Fruit fly (Drosophila melanogaster) whole organism, embryonic: Measurements from ENCODE around the gene CG6028.

Source experiments
- Adf1 ChIP-seq: fragments of 200-800 bp; sonication (Bioruptor generic); IDR thresholded peaks from 2 replicates; pipeline ENCODE4 v1.3.6; 2022; ENCODE audit warnings: missing biosample characterization, missing genetic modification characterization
- CG10321 ChIP-seq: fragments of 200-800 bp; sonication (Bioruptor generic); IDR thresholded peaks from 2 replicates; pipeline ENCODE4 v1.3.6; 2022; ENCODE audit warnings: missing biosample characterization, missing genetic modification characterization
- CG11247 ChIP-seq: fragments of 200-800 bp; sonication (Bioruptor generic); IDR thresholded peaks from 2 replicates; pipeline ENCODE4 v1.3.6; 2022; ENCODE audit warnings: missing biosample characterization, missing genetic modification characterization
- CG12071 ChIP-seq: fragments of 200-800 bp; sonication (Bioruptor generic); optimal IDR thresholded peaks from 3 replicates; lab custom pipeline; 2018; ENCODE audit warnings: missing biosample characterization, mild to moderate bottlenecking, missing genetic modification characterization
- CG12155 ChIP-seq: fragments of 200-800 bp; sonication (Bioruptor generic); optimal IDR thresholded peaks from 3 replicates; lab custom pipeline; 2016; ENCODE audit warnings: missing biosample characterization, missing genetic modification characterization
- CG12391 ChIP-seq: fragments of 200-800 bp; sonication (Bioruptor generic); optimal IDR thresholded peaks from 3 replicates; lab custom pipeline; 2018; ENCODE audit warnings: missing biosample characterization, mild to moderate bottlenecking, missing genetic modification characterization, moderate library complexity
- CG13287 ChIP-seq: fragments of 200-800 bp; sonication (Bioruptor generic); IDR thresholded peaks from 2 replicates; pipeline ENCODE4 v1.3.6; 2022; ENCODE audit warnings: missing biosample characterization, missing genetic modification characterization; ENCODE audit not compliant: partially characterized antibody
- CG15269 ChIP-seq: fragments of 200-800 bp; sonication (Bioruptor generic); optimal IDR thresholded peaks from 2 replicates; lab custom pipeline; 2018; ENCODE audit warnings: missing biosample characterization, mild to moderate bottlenecking, missing genetic modification characterization, moderate library complexity
- CG18599 ChIP-seq: fragments of 200-800 bp; sonication (Bioruptor generic); optimal IDR thresholded peaks from 3 replicates; lab custom pipeline; 2017; ENCODE audit warnings: missing biosample characterization, missing genetic modification characterization, mild to moderate bottlenecking, moderate library complexity, missing genetic modification reagents
- CG30020 ChIP-seq: fragments of 200-800 bp; optimal IDR thresholded peaks from 2 replicates; lab custom pipeline; 2019; ENCODE audit warnings: missing biosample characterization, mild to moderate bottlenecking, missing genetic modification characterization, moderate library complexity
- CG3163 ChIP-seq: fragments of 200-800 bp; sonication (Bioruptor generic); optimal IDR thresholded peaks from 3 replicates; lab custom pipeline; 2016; ENCODE audit warnings: missing biosample characterization, missing genetic modification characterization
- CG6254 ChIP-seq: fragments of 200-800 bp; sonication (Bioruptor generic); optimal IDR thresholded peaks from 3 replicates; lab custom pipeline; 2017; ENCODE audit warnings: mild to moderate bottlenecking, missing biosample characterization, missing genetic modification reagents, missing genetic modification characterization
- CG6683 ChIP-seq: fragments of 200-800 bp; sonication (Bioruptor generic); optimal IDR thresholded peaks from 2 replicates; lab custom pipeline; 2017; ENCODE audit warnings: missing biosample characterization, mild to moderate bottlenecking, missing genetic modification characterization, missing genetic modification reagents
- CG7372 ChIP-seq: fragments of 200-800 bp; sonication (Bioruptor generic); IDR thresholded peaks from 2 replicates; pipeline ENCODE4 v1.3.6; 2022; ENCODE audit warnings: missing biosample characterization, missing genetic modification characterization
- CG9817 ChIP-seq: fragments of 200-800 bp; sonication (Bioruptor generic); optimal IDR thresholded peaks from 2 replicates; lab custom pipeline; 2018; ENCODE audit warnings: missing biosample characterization, mild to moderate bottlenecking, missing genetic modification characterization, moderate library complexity
- Camta ChIP-seq: fragments of 200-800 bp; sonication (Bioruptor generic); optimal IDR thresholded peaks from 2 replicates; lab custom pipeline; 2016; ENCODE audit warnings: missing biosample characterization, missing genetic modification characterization
- D19A ChIP-seq: fragments of 200-800 bp; optimal IDR thresholded peaks from 3 replicates; lab custom pipeline; 2019; ENCODE audit warnings: missing biosample characterization, mild to moderate bottlenecking, missing genetic modification characterization, moderate library complexity
- Deaf1 ChIP-seq: fragments of 200-800 bp; optimal IDR thresholded peaks from 3 replicates; lab custom pipeline; 2019; ENCODE audit warnings: missing biosample characterization, mild to moderate bottlenecking, missing genetic modification characterization, moderate library complexity
- Dp ChIP-seq: fragments of 200-800 bp; sonication (Bioruptor generic); optimal IDR thresholded peaks from 2 replicates; lab custom pipeline; 2018; ENCODE audit warnings: missing biosample characterization, mild to moderate bottlenecking, missing genetic modification characterization, moderate library complexity
- HHEX ChIP-seq: fragments of 200-800 bp; sonication (Bioruptor generic); optimal IDR thresholded peaks from 3 replicates; lab custom pipeline; 2017; ENCODE audit warnings: missing biosample characterization, mild to moderate bottlenecking, missing genetic modification characterization, missing genetic modification reagents
- HmgD ChIP-seq: fragments of 200-800 bp; sonication (Bioruptor generic); optimal IDR thresholded peaks from 3 replicates; lab custom pipeline; 2016; ENCODE audit warnings: missing biosample characterization, missing genetic modification characterization
- MTF-1 ChIP-seq: fragments of 200-800 bp; sonication (Bioruptor generic); optimal IDR thresholded peaks from 2 replicates; lab custom pipeline; 2018; ENCODE audit warnings: missing biosample characterization, mild to moderate bottlenecking, missing genetic modification characterization, borderline replicate concordance
- Scr ChIP-seq: fragments of 200-800 bp; sonication (Bioruptor generic); IDR thresholded peaks from 2 replicates; pipeline ENCODE4 v1.3.6; 2022; ENCODE audit warnings: missing biosample characterization, missing genetic modification characterization; ENCODE audit not compliant: partially characterized antibody
- Sry-β ChIP-seq: fragments of 200-800 bp; sonication (Bioruptor generic); optimal IDR thresholded peaks from 2 replicates; lab custom pipeline; 2018; ENCODE audit warnings: missing biosample characterization, mild to moderate bottlenecking, missing genetic modification characterization, moderate library complexity
- Vsx1 ChIP-seq: fragments of 200-800 bp; sonication (Bioruptor generic); optimal IDR thresholded peaks from 2 replicates; lab custom pipeline; 2017; ENCODE audit warnings: missing biosample characterization, mild to moderate bottlenecking, missing genetic modification characterization, missing genetic modification reagents
- Xbp1 ChIP-seq: fragments of 200-800 bp; sonication (Bioruptor generic); optimal IDR thresholded peaks from 3 replicates; lab custom pipeline; 2016; ENCODE audit warnings: missing biosample characterization, mild to moderate bottlenecking, missing genetic modification characterization
- amos ChIP-seq: fragments of 200-800 bp; sonication (Bioruptor generic); IDR thresholded peaks from 2 replicates; pipeline ENCODE4 v1.3.6; 2022; ENCODE audit warnings: missing biosample characterization, missing genetic modification characterization; ENCODE audit not compliant: partially characterized antibody
- ap ChIP-seq: fragments of 200-800 bp; sonication (Bioruptor generic); IDR thresholded peaks from 2 replicates; pipeline ENCODE4 v1.3.6; 2022; ENCODE audit warnings: missing biosample characterization, missing genetic modification characterization
- bsh ChIP-seq, 2 experiments: fragments of 200-800 bp; sonication (Bioruptor generic); optimal IDR thresholded peaks; 2 replicates each; lab custom pipeline; 2017 to 2018; ENCODE audit warnings: mild to moderate bottlenecking in 2 of 2, missing biosample characterization in 2 of 2, missing genetic modification characterization in 2 of 2, moderate library complexity in 1 of 2
- chinmo ChIP-seq: fragments of 200-800 bp; sonication (Bioruptor generic); IDR thresholded peaks from 4 replicates; pipeline ENCODE4 v1.3.6; 2022; ENCODE audit warnings: missing biosample characterization, missing genetic modification characterization; ENCODE audit not compliant: partially characterized antibody
- dan ChIP-seq: fragments of 200-800 bp; sonication (Bioruptor generic); IDR thresholded peaks from 2 replicates; pipeline ENCODE4 v1.3.6; 2022; ENCODE audit warnings: missing biosample characterization, missing genetic modification characterization
- dmrt99B ChIP-seq: fragments of 200-800 bp; sonication (Bioruptor generic); optimal IDR thresholded peaks from 2 replicates; lab custom pipeline; 2018; ENCODE audit warnings: missing biosample characterization, mild to moderate bottlenecking, missing genetic modification characterization, moderate library complexity
- fd102C ChIP-seq: fragments of 200-800 bp; sonication (Bioruptor generic); optimal IDR thresholded peaks from 2 replicates; lab custom pipeline; 2018; ENCODE audit warnings: missing biosample characterization, mild to moderate bottlenecking, missing genetic modification characterization, moderate library complexity
- fd3F ChIP-seq: fragments of 200-800 bp; sonication (Bioruptor generic); optimal IDR thresholded peaks from 2 replicates; lab custom pipeline; 2018; ENCODE audit warnings: missing biosample characterization, mild to moderate bottlenecking, missing genetic modification characterization, moderate library complexity
- fd96Cb ChIP-seq: fragments of 200-800 bp; sonication (Bioruptor generic); optimal IDR thresholded peaks from 2 replicates; lab custom pipeline; 2018; ENCODE audit warnings: missing biosample characterization, mild to moderate bottlenecking, missing genetic modification characterization, moderate library complexity
- ftz-f1 ChIP-seq: fragments of 200-800 bp; sonication (Bioruptor generic); optimal IDR thresholded peaks from 2 replicates; lab custom pipeline; 2016; ENCODE audit warnings: missing biosample characterization, missing genetic modification characterization
- gro ChIP-seq: fragments of 200-800 bp; sonication (Bioruptor generic); optimal IDR thresholded peaks from 2 replicates; lab custom pipeline; 2016; ENCODE audit warnings: missing biosample characterization, missing genetic modification characterization
- h ChIP-seq: fragments of >200 bp; optimal IDR thresholded peaks from 2 replicates; lab custom pipeline; 2017
- lmd ChIP-seq: fragments of 200-800 bp; sonication (Bioruptor generic); IDR thresholded peaks from 2 replicates; pipeline ENCODE4 v1.3.6; 2022; ENCODE audit warnings: missing biosample characterization, missing genetic modification characterization
- mam ChIP-seq: fragments of 200-800 bp; sonication (Bioruptor generic); optimal IDR thresholded peaks from 3 replicates; lab custom pipeline; 2016; ENCODE audit warnings: missing biosample characterization, missing genetic modification characterization
- oc ChIP-seq: fragments of 200-800 bp; sonication (Bioruptor generic); optimal IDR thresholded peaks from 2 replicates; lab custom pipeline; 2018; ENCODE audit warnings: missing biosample characterization, mild to moderate bottlenecking, missing genetic modification characterization, moderate library complexity
- ranshi ChIP-seq: fragments of 200-800 bp; sonication (Bioruptor generic); IDR thresholded peaks from 2 replicates; pipeline ENCODE4 v1.3.6; 2022; ENCODE audit warnings: missing biosample characterization, missing genetic modification characterization
- repo ChIP-seq: fragments of 200-800 bp; sonication (Bioruptor generic); optimal IDR thresholded peaks from 2 replicates; lab custom pipeline; 2016; ENCODE audit warnings: missing biosample characterization, missing genetic modification characterization
- sens-2 ChIP-seq: fragments of 200-800 bp; sonication (Bioruptor generic); IDR thresholded peaks from 2 replicates; pipeline ENCODE4 v1.3.6; 2022; ENCODE audit warnings: missing biosample characterization, missing genetic modification characterization
- slbo ChIP-seq: fragments of 200-800 bp; sonication (Bioruptor generic); IDR thresholded peaks from 2 replicates; pipeline ENCODE4 v1.3.6; 2022; ENCODE audit warnings: missing biosample characterization, missing genetic modification characterization
- sqz ChIP-seq: fragments of 200-800 bp; sonication (Bioruptor generic); optimal IDR thresholded peaks from 3 replicates; lab custom pipeline; 2018; ENCODE audit warnings: missing biosample characterization, mild to moderate bottlenecking, missing genetic modification characterization
- stwl ChIP-seq: fragments of 200-800 bp; sonication (Bioruptor generic); optimal IDR thresholded peaks from 3 replicates; lab custom pipeline; 2018; ENCODE audit warnings: missing biosample characterization, mild to moderate bottlenecking, missing genetic modification characterization, moderate library complexity
- toy ChIP-seq: fragments of 200-800 bp; sonication (Bioruptor generic); IDR thresholded peaks from 2 replicates; pipeline ENCODE4 v1.3.6; 2022; ENCODE audit warnings: missing biosample characterization, missing genetic modification characterization
- unpg ChIP-seq: fragments of 200-800 bp; sonication (Bioruptor generic); optimal IDR thresholded peaks from 3 replicates; lab custom pipeline; 2018; ENCODE audit warnings: missing biosample characterization, mild to moderate bottlenecking, missing genetic modification characterization, moderate library complexity

CG6028 gene

DNA sequence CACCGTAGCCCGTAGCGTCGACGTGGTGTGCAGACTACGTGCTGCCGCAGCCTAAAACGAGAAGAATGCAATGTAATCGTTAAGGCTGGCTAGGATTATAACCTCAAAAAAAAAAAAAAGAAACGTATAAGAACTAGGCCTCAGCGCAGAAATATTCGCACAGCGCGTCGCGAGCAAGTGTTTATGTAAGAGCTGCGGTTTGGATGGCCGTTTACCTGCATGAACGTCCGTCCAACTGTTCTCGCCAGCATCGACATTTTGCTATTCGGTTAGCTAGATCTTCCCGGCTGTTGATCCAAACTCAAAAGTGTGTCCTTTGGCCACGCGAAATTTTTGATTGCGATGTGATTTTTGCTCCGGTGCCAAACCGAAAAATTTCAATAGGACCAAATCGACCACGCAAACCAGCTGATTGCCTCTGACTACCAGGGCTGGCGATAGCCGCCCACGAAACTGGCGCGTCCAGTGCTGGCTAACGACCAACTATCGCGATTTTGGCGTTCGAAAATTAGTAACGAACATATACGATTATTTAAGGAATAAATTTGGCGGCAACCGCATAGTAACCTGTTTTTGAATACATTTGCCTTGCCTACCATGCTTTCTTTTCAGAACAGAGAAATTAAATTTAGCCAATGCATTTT, 6.4 kb downstream of the CG6028 start, which contains the start of gene Idh3b (continued):
- TF ChIP-seq gro (GFP tag; lab: Kevin White, UChicago), result peak; percentile 72
- no peak for TF ChIP-seq Deaf1 (tag; lab: Kevin White, UChicago)
- peak; percentile 98 for TF ChIP-seq amos (GFP tag; lab: Robert Waterston, UW)
- no peak; the same call in 1 of the 2 replicates for TF ChIP-seq slbo
- no peak for TF ChIP-seq ranshi
- TF ChIP-seq HmgD, result peak; percentile 64
- peak; percentile 76 for TF ChIP-seq mam (GFP tag; lab: Kevin White, UChicago)
- TF ChIP-seq D19A (tag; lab: Kevin White, UChicago), result no peak
- peak; percentile 88 for TF ChIP-seq Dp (GFP tag; lab: Kevin White, UChicago)
- TF ChIP-seq CG12071 (GFP tag; lab: Kevin White, UChicago), result no peak
- TF ChIP-seq Sry-β (GFP tag; lab: Kevin White, UChicago), result no peak
- TF ChIP-seq chinmo, result peak; percentile 91; the same call in 3 of the 4 replicates
- TF ChIP-seq CG6254, result no peak
- TF ChIP-seq MTF-1 (GFP tag; lab: Kevin White, UChicago), result no peak
- TF ChIP-seq CG11247, result peak; percentile 74; the same call in 1 of the 2 replicates
- no peak for TF ChIP-seq repo
- TF ChIP-seq fd3F (GFP tag; lab: Kevin White, UChicago), result peak; percentile 26
- TF ChIP-seq CG3163, result peak; percentile 36
- peak; percentile 76 for TF ChIP-seq Xbp1
- no peak for TF ChIP-seq h (lab: Kevin White, UChicago)
- peak; percentile 39 for TF ChIP-seq Adf1 (GFP tag; lab: Robert Waterston, UW)
- TF ChIP-seq HHEX (GFP tag; lab: Kevin White, UChicago), result no peak
- no peak for TF ChIP-seq sqz (GFP tag; lab: Kevin White, UChicago)
- TF ChIP-seq CG12391 (tag; lab: Kevin White, UChicago), result peak; percentile 64
- TF ChIP-seq CG10321 (GFP tag; lab: Robert Waterston, UW), result no peak
- TF ChIP-seq ap (GFP tag; lab: Robert Waterston, UW), result no peak
- peak; percentile 72 for TF ChIP-seq ftz-f1 (GFP tag; lab: Kevin White, UChicago)
- no peak for TF ChIP-seq CG15269 (tag; lab: Kevin White, UChicago)
- TF ChIP-seq sens-2, result no peak
- TF ChIP-seq Vsx1 (GFP tag; lab: Kevin White, UChicago), result no peak
- TF ChIP-seq CG7372 (GFP tag; lab: Robert Waterston, UW), result peak; percentile 58
- no peak for TF ChIP-seq oc
- no peak for TF ChIP-seq lmd
- TF ChIP-seq fd96Cb, result no peak
- TF ChIP-seq CG6683, result no peak
- TF ChIP-seq toy (GFP tag; lab: Robert Waterston, UW), result no peak
- TF ChIP-seq dmrt99B (tag; lab: Kevin White, UChicago), result no peak
- TF ChIP-seq CG30020 (tag; lab: Kevin White, UChicago), result no peak
- peak; percentile 86 for TF ChIP-seq stwl (tag; lab: Kevin White, UChicago)
- TF ChIP-seq Camta (GFP tag; lab: Kevin White, UChicago), result peak; percentile 37
- TF ChIP-seq unpg (GFP tag; lab: Kevin White, UChicago), result no peak
- TF ChIP-seq Scr, result peak; percentile 93
- TF ChIP-seq fd102C (GFP tag; lab: Kevin White, UChicago), result no peak
- TF ChIP-seq CG13287, result peak; percentile 98
- TF ChIP-seq bsh (GFP tag; optimal IDR thresholded peaks at IDR 0.05; lab: Kevin White, UChicago), result no peak
- TF ChIP-seq CG12155 (GFP tag; lab: Kevin White, UChicago), result peak; percentile 68
- TF ChIP-seq CG9817 (tag; lab: Kevin White, UChicago), result peak; percentile 67
- no peak for TF ChIP-seq dan (GFP tag; lab: Robert Waterston, UW)
- TF ChIP-seq CG18599 (GFP tag; lab: Kevin White, UChicago), result no peak
